Fruit fly (Drosophila melanogaster) whole organism, prepupa: ENCODE results near the gene CG8668.
A peak's percentile ranks its signal among the peaks of the same experiment; 100 is the strongest.

Source experiments
- CG10631 ChIP-seq: fragments of 200-800 bp; sonication (Bioruptor generic); optimal IDR thresholded peaks from 2 replicates; lab custom pipeline; 2016; ENCODE audit warnings: missing biosample characterization, missing genetic modification characterization
- CG11902 ChIP-seq: fragments of 200-800 bp; sonication (Bioruptor generic); optimal IDR thresholded peaks from 3 replicates; lab custom pipeline; 2016; ENCODE audit warnings: missing biosample characterization, missing genetic modification characterization
- CG1621 ChIP-seq: fragments of 200-800 bp; sonication (Bioruptor generic); optimal IDR thresholded peaks from 3 replicates; lab custom pipeline; 2018; ENCODE audit warnings: missing biosample characterization, mild to moderate bottlenecking, missing genetic modification characterization
- CG16779 ChIP-seq: fragments of 200-800 bp; sonication (Bioruptor generic); optimal IDR thresholded peaks from 3 replicates; lab custom pipeline; 2017; ENCODE audit warnings: missing biosample characterization, mild to moderate bottlenecking, missing genetic modification characterization
- CG31627 ChIP-seq: fragments of 200-800 bp; sonication (Bioruptor generic); optimal IDR thresholded peaks from 3 replicates; lab custom pipeline; 2016; ENCODE audit warnings: missing biosample characterization, missing genetic modification characterization
- CG32006 ChIP-seq: fragments of 200-800 bp; sonication (Bioruptor generic); optimal IDR thresholded peaks from 3 replicates; lab custom pipeline; 2017; ENCODE audit warnings: missing biosample characterization, mild to moderate bottlenecking, missing genetic modification characterization
- CG34406 ChIP-seq: fragments of 200-800 bp; sonication (Bioruptor generic); optimal IDR thresholded peaks from 3 replicates; lab custom pipeline; 2016; ENCODE audit warnings: missing biosample characterization, missing genetic modification characterization
- CG3919 ChIP-seq: fragments of 200-800 bp; sonication (Bioruptor generic); optimal IDR thresholded peaks from 3 replicates; lab custom pipeline; 2016; ENCODE audit warnings: missing biosample characterization, missing genetic modification characterization
- CG4318 ChIP-seq: fragments of 200-800 bp; sonication (Bioruptor generic); optimal IDR thresholded peaks from 3 replicates; lab custom pipeline; 2017; ENCODE audit warnings: missing biosample characterization, mild to moderate bottlenecking, missing genetic modification characterization
- CG6163 ChIP-seq: fragments of 200-800 bp; sonication (Bioruptor generic); IDR thresholded peaks from 3 replicates; pipeline ENCODE4 v1.3.6; 2022; ENCODE audit warnings: missing biosample characterization, missing genetic modification characterization
- CG6276 ChIP-seq: fragments of 200-800 bp; sonication (Bioruptor generic); optimal IDR thresholded peaks from 2 replicates; lab custom pipeline; 2017; ENCODE audit warnings: missing biosample characterization, mild to moderate bottlenecking, missing genetic modification characterization
- CG6808 ChIP-seq: fragments of 200-800 bp; sonication (Bioruptor generic); optimal IDR thresholded peaks from 3 replicates; lab custom pipeline; 2017; ENCODE audit warnings: missing biosample characterization, missing genetic modification characterization, mild to moderate bottlenecking, moderate library complexity, missing genetic modification reagents
- CG6854 ChIP-seq: fragments of 200-800 bp; sonication (Bioruptor generic); optimal IDR thresholded peaks from 2 replicates; lab custom pipeline; 2017; ENCODE audit warnings: missing biosample characterization, mild to moderate bottlenecking, missing genetic modification characterization
- CG8119 ChIP-seq: fragments of 200-800 bp; sonication (Bioruptor generic); IDR thresholded peaks from 3 replicates; pipeline ENCODE4 v1.3.6; 2022; ENCODE audit warnings: missing biosample characterization, missing genetic modification characterization
- CG8319 ChIP-seq: fragments of 200-800 bp; sonication (Bioruptor generic); optimal IDR thresholded peaks from 3 replicates; lab custom pipeline; 2016; ENCODE audit warnings: missing biosample characterization, missing genetic modification characterization
- CG8632 ChIP-seq: fragments of 200-800 bp; sonication (Bioruptor generic); optimal IDR thresholded peaks from 3 replicates; lab custom pipeline; 2016; ENCODE audit warnings: missing biosample characterization, missing genetic modification characterization
- CG9139 ChIP-seq: fragments of 200-800 bp; sonication (Bioruptor generic); optimal IDR thresholded peaks from 3 replicates; lab custom pipeline; 2017; ENCODE audit warnings: missing biosample characterization, mild to moderate bottlenecking, missing genetic modification characterization
- Eip78C ChIP-seq: fragments of 200-800 bp; sonication (Bioruptor generic); peaks from one replicate; lab custom pipeline; 2016; ENCODE audit warnings: missing biosample characterization, missing genetic modification characterization
- Ets21C ChIP-seq: fragments of 200-800 bp; sonication (Bioruptor generic); optimal IDR thresholded peaks from 3 replicates; lab custom pipeline; 2016; ENCODE audit warnings: missing biosample characterization, missing genetic modification characterization
- Gug ChIP-seq: fragments of 200-800 bp; sonication (Bioruptor generic); IDR thresholded peaks from 2 replicates; pipeline ENCODE4 v1.3.6; 2022; ENCODE audit warnings: missing biosample characterization, missing genetic modification characterization
- Hr38 ChIP-seq: sonication (Bioruptor generic); optimal IDR thresholded peaks from 2 replicates; lab custom pipeline; 2016; ENCODE audit warnings: missing biosample characterization, missing genetic modification characterization
- Hr39 ChIP-seq: fragments of 200-800 bp; sonication (Bioruptor generic); optimal IDR thresholded peaks from 2 replicates; lab custom pipeline; 2016; ENCODE audit warnings: missing biosample characterization, missing genetic modification characterization
- Hr4 ChIP-seq: fragments of 200-800 bp; sonication (Bioruptor generic); optimal IDR thresholded peaks from 3 replicates; lab custom pipeline; 2016; ENCODE audit warnings: missing biosample characterization, missing genetic modification characterization
- Lpt ChIP-seq: fragments of 200-800 bp; sonication (Bioruptor generic); optimal IDR thresholded peaks from 3 replicates; lab custom pipeline; 2016; ENCODE audit warnings: missing biosample characterization, missing genetic modification characterization
- OdsH ChIP-seq: fragments of 200-800 bp; sonication (Bioruptor generic); optimal IDR thresholded peaks from 3 replicates; lab custom pipeline; 2016; ENCODE audit warnings: missing biosample characterization, missing genetic modification characterization
- Sox102F ChIP-seq: fragments of 200-800 bp; sonication (Bioruptor generic); optimal IDR thresholded peaks from 2 replicates; lab custom pipeline; 2016; ENCODE audit warnings: missing biosample characterization, mild to moderate bottlenecking, missing genetic modification characterization
- Sox14 ChIP-seq: fragments of 200-800 bp; sonication (Bioruptor generic); optimal IDR thresholded peaks from 3 replicates; lab custom pipeline; 2016; ENCODE audit warnings: missing biosample characterization, missing genetic modification characterization
- Sox15 ChIP-seq: fragments of 200-800 bp; sonication (Bioruptor generic); optimal IDR thresholded peaks from 3 replicates; lab custom pipeline; 2016; ENCODE audit warnings: missing biosample characterization, missing genetic modification characterization
- achi ChIP-seq: fragments of 200-800 bp; sonication (Bioruptor generic); optimal IDR thresholded peaks from 3 replicates; lab custom pipeline; 2016; ENCODE audit warnings: missing biosample characterization, missing genetic modification characterization
- cyc ChIP-seq: fragments of 200-800 bp; sonication (Bioruptor generic); optimal IDR thresholded peaks from 3 replicates; lab custom pipeline; 2016; ENCODE audit warnings: missing biosample characterization, missing genetic modification characterization
- dac ChIP-seq: fragments of 200-800 bp; sonication (Bioruptor generic); optimal IDR thresholded peaks from 2 replicates; lab custom pipeline; 2017; ENCODE audit warnings: missing biosample characterization, mild to moderate bottlenecking, missing genetic modification characterization
- dsx ChIP-seq: fragments of 200-800 bp; optimal IDR thresholded peaks from 3 replicates; lab custom pipeline; 2019; ENCODE audit warnings: missing biosample characterization, mild to moderate bottlenecking, missing genetic modification characterization, moderate library complexity; ENCODE audit not compliant: poor library complexity, severe bottlenecking
- eg ChIP-seq: fragments of 200-800 bp; sonication (Bioruptor generic); IDR thresholded peaks from 3 replicates; pipeline ENCODE4 v1.3.6; 2022; ENCODE audit warnings: missing biosample characterization, missing genetic modification characterization
- fd85E ChIP-seq: fragments of 200-800 bp; sonication (Bioruptor generic); optimal IDR thresholded peaks from 3 replicates; lab custom pipeline; 2016; ENCODE audit warnings: missing biosample characterization, missing genetic modification characterization
- fkh ChIP-seq: fragments of 200-800 bp; sonication (Bioruptor generic); optimal IDR thresholded peaks from 3 replicates; lab custom pipeline; 2017; ENCODE audit warnings: missing biosample characterization, mild to moderate bottlenecking, missing genetic modification characterization, moderate library complexity
- lz ChIP-seq: fragments of 200-800 bp; sonication (Bioruptor generic); optimal IDR thresholded peaks from 3 replicates; lab custom pipeline; 2016; ENCODE audit warnings: missing biosample characterization, missing genetic modification characterization
- net ChIP-seq: fragments of 200-800 bp; sonication (Bioruptor generic); optimal IDR thresholded peaks from 3 replicates; lab custom pipeline; 2016; ENCODE audit warnings: missing biosample characterization, missing genetic modification characterization
- salr ChIP-seq, 2 experiments: fragments of 200-800 bp; sonication (Bioruptor generic); optimal IDR thresholded peaks; 3 replicates each; lab custom pipeline; 2016 to 2018; ENCODE audit warnings: missing biosample characterization in 2 of 2, missing genetic modification characterization in 2 of 2, mild to moderate bottlenecking in 1 of 2
- ss ChIP-seq, 2 experiments: fragments of 200-800 bp; sonication (Bioruptor generic); optimal IDR thresholded peaks; 2 replicates in 1 of 2; 3 replicates in 1 of 2; lab custom pipeline; 2017 to 2018; ENCODE audit warnings: mild to moderate bottlenecking in 2 of 2, missing biosample characterization in 2 of 2, missing genetic modification characterization in 2 of 2, moderate library complexity in 1 of 2
- svp ChIP-seq: fragments of 200-800 bp; sonication (Bioruptor generic); peaks from one replicate; lab custom pipeline; 2016; ENCODE audit warnings: missing biosample characterization, missing genetic modification characterization
- topi ChIP-seq: fragments of 200-800 bp; sonication (Bioruptor generic); optimal IDR thresholded peaks from 3 replicates; lab custom pipeline; 2016; ENCODE audit warnings: missing biosample characterization, missing genetic modification characterization
- vri ChIP-seq: fragments of 200-800 bp; sonication (Bioruptor generic); optimal IDR thresholded peaks from 3 replicates; lab custom pipeline; 2016; ENCODE audit warnings: missing biosample characterization, mild to moderate bottlenecking, missing genetic modification characterization

Gene CG8668

dm6 chr2L:8083427-8084295 lies 43.1 kb upstream of the CG8668 start:
- TF ChIP-seq CG8119 (GFP tag; lab: Robert Waterston, UW) (peak; percentile 54; the same call in 1 of the 3 replicates), OdsH (no peak), CG9139 (GFP tag; lab: Kevin White, UChicago) (peak; percentile 7), svp (GFP tag; lab: Kevin White, UChicago) (peak; percentile 99), Sox14 (peak; percentile 65), lz (GFP tag; lab: Kevin White, UChicago) (no peak), ss (GFP tag; optimal IDR thresholded peaks at IDR 0.05; lab: Kevin White, UChicago) (peak; percentile 50 to 62), Lpt (GFP tag; lab: Kevin White, UChicago) (peak; percentile 41), CG6163 (GFP tag; lab: Robert Waterston, UW) (peak; percentile 37; the same call in 2 of the 3 replicates), CG3919 (peak; percentile 6), net (GFP tag; lab: Kevin White, UChicago) (peak; percentile 30), topi (no peak), salr (GFP tag; optimal IDR thresholded peaks at IDR 0.05; lab: Kevin White, UChicago) (peak in 1 of 2 experiments; percentile 51), cyc (GFP tag; lab: Kevin White, UChicago) (no peak), Eip78C (GFP tag; lab: Kevin White, UChicago) (peak; percentile 47), fd85E (GFP tag; lab: Kevin White, UChicago) (peak; percentile 27), CG6854 (peak; percentile 28), CG34406 (GFP tag; lab: Kevin White, UChicago) (no peak), vri (peak; percentile 93), CG6808 (GFP tag; lab: Kevin White, UChicago) (peak; percentile 3), CG11902 (GFP tag; lab: Kevin White, UChicago) (no peak), eg (peak; percentile 50; the same call in 2 of the 3 replicates), dsx (peak; percentile 26)
- TF ChIP-seq, all 60 proteins: peak for 17

DNA sequence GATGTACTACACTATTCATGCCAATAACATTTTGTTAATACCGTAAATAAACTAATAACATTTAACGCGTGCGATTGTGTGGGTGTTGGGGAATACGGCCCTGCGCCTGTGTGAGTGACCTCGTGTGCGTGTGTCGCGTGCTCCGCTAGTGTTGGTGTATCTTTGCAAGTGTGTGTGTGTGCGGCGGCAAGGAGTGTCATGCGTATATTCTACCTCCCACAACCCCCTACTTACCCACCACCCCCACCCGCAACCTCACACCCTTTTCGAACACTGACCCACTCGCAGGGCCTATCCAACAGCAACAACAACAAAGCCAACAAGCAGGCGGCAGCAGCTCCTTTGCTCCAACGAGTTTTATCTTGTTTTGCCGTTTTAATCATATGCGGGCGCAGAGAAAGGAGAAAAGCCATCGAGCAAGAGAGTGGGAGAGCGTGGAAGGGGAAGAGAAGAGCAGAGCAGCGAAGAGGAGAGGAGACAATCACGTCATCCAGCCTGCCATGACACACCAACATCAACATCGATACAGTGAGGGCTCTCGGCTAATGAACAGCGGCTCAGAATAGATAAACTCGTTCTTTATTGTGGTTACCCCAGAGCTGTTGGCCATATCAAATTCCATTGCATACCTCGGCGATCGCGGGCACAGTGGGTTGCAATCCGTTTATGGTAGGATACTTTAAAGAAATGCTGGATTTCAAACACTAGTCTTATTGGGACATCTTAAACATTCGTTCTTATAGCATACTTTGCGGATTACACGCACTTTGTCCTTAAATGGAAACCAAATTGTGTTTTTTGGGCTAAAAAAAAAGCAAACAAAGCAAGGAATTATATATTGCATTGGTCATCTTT lies 42.2 kb upstream of the CG8668 start:
- TF ChIP-seq cyc (GFP tag; lab: Kevin White, UChicago) (no peak), CG6276 (GFP tag; lab: Kevin White, UChicago) (no peak), svp (GFP tag; lab: Kevin White, UChicago) (peak; percentile 32), CG6854 (peak; percentile 4), CG34406 (GFP tag; lab: Kevin White, UChicago) (no peak), Eip78C (GFP tag; lab: Kevin White, UChicago) (no peak), topi (no peak), CG6163 (GFP tag; lab: Robert Waterston, UW) (no peak; the same call in 1 of the 3 replicates), CG10631 (GFP tag; lab: Kevin White, UChicago) (no peak), net (GFP tag; lab: Kevin White, UChicago) (no peak), achi (GFP tag; lab: Kevin White, UChicago) (no peak), CG16779 (tag; lab: Kevin White, UChicago) (no peak), dsx (no peak), Lpt (GFP tag; lab: Kevin White, UChicago) (no peak), ss (GFP tag; optimal IDR thresholded peaks at IDR 0.05; lab: Kevin White, UChicago) (peak in 1 of 2 experiments; percentile 30), fkh (GFP tag; lab: Kevin White, UChicago) (no peak), CG31627 (GFP tag; lab: Kevin White, UChicago) (peak; percentile 2), eg (peak; percentile 6; the same call in 1 of the 3 replicates), Hr39 (GFP tag; lab: Kevin White, UChicago) (peak; percentile 9), vri (peak; percentile 26), Hr38 (GFP tag; lab: Kevin White, UChicago) (no peak), Ets21C (no peak), CG8319 (GFP tag; lab: Kevin White, UChicago) (no peak), OdsH (no peak), CG4318 (GFP tag; lab: Kevin White, UChicago) (peak; percentile 9), Hr4 (GFP tag; lab: Kevin White, UChicago) (peak; percentile 19), dac (GFP tag; lab: Kevin White, UChicago) (no peak), salr (GFP tag; optimal IDR thresholded peaks at IDR 0.05; lab: Kevin White, UChicago) (peak in 1 of 2 experiments; percentile 6), lz (GFP tag; lab: Kevin White, UChicago) (no peak), CG1621 (tag; lab: Kevin White, UChicago) (no peak), CG6808 (GFP tag; lab: Kevin White, UChicago) (no peak), CG32006 (GFP tag; lab: Kevin White, UChicago) (peak; percentile 64), CG9139 (GFP tag; lab: Kevin White, UChicago) (no peak), Sox15 (GFP tag; lab: Kevin White, UChicago) (no peak), Gug (GFP tag; lab: Robert Waterston, UW) (no peak), Sox14 (peak; percentile 2), CG8632 (GFP tag; lab: Kevin White, UChicago) (no peak), Sox102F (GFP tag; lab: Kevin White, UChicago) (no peak), CG11902 (GFP tag; lab: Kevin White, UChicago) (no peak)
